Fruit fly (Drosophila melanogaster): ENCODE measurements around the gene CG32240.

Gene CG32240

dm6 chr3L:4409134-4409897 lies 27.9 kb upstream of the CG32240 start (continued):
- TF ChIP-seq CG16779 (GFP tag; IDR thresholded peaks at IDR 0.05) (0 out of 2 replicates have a peak, but pooled peaks have one; percentile 13), CG6254 (GFP tag; optimal IDR thresholded peaks at IDR 0.05) (peak; percentile 70), CG7372 (GFP tag; IDR thresholded peaks at IDR 0.05) (no peak), ken (GFP tag; IDR thresholded peaks at IDR 0.05) (no peak), nerfin-1 (tag; optimal IDR thresholded peaks at IDR 0.05) (no peak), kah (GFP tag; optimal IDR thresholded peaks at IDR 0.05) (no peak), ems (GFP tag; optimal IDR thresholded peaks at IDR 0.05) (no peak), CG10654 (GFP tag; optimal IDR thresholded peaks at IDR 0.05) (no peak), CTCF (GFP tag; optimal IDR thresholded peaks at IDR 0.05) (no peak), CG7987 (GFP tag; optimal IDR thresholded peaks at IDR 0.05) (no peak)

- TF ChIP-seq prd (optimal IDR thresholded peaks at IDR 0.05) (no peak), prd (GFP tag; IDR thresholded peaks at IDR 0.05) (0 out of 3 replicates have a peak, but pooled peaks have one; percentile 22), chinmo (GFP tag; IDR thresholded peaks at IDR 0.05; ENCODE audit: partially characterized antibody) (0 out of 4 replicates have a peak, but pooled peaks have one; percentile 65), crp (GFP tag; optimal IDR thresholded peaks at IDR 0.05) (peak in 1 of 2 experiments; percentile 0), CG34422 (GFP tag; IDR thresholded peaks at IDR 0.05) (no peak), CG15479 (GFP tag; optimal IDR thresholded peaks at IDR 0.05) (peak; percentile 70), Hr3 (GFP tag; optimal IDR thresholded peaks at IDR 0.05) (no peak), slou (GFP tag; optimal IDR thresholded peaks at IDR 0.05) (no peak), sens (GFP tag) (peak; percentile 77), zf30C (GFP tag; optimal IDR thresholded peaks at IDR 0.05) (peak; percentile 5), zen (tag; optimal IDR thresholded peaks at IDR 0.05) (peak; percentile 93), Opbp (GFP tag; IDR thresholded peaks at IDR 0.05; ENCODE audit: partially characterized antibody) (no peak), CG4360 (GFP tag; IDR thresholded peaks at IDR 0.05) (0 out of 2 replicates have a peak, but pooled peaks have one; percentile 16)
Measured at dm6 chr3L:4408313-4409133, 27.1 kb upstream of the CG32240 start.

- no peak for TF ChIP-seq CG7271 (tag; optimal IDR thresholded peaks at IDR 0.05)
- TF ChIP-seq CG9609 (GFP tag; optimal IDR thresholded peaks at IDR 0.05), result no peak
- no peak for TF ChIP-seq Gsc (GFP tag; IDR thresholded peaks at IDR 0.05)
- TF ChIP-seq CG13775 (GFP tag; optimal IDR thresholded peaks at IDR 0.05), result peak; percentile 2
- no peak for TF ChIP-seq CG10959 (GFP tag; IDR thresholded peaks at IDR 0.05)
- peak; percentile 63 for TF ChIP-seq sens (GFP tag)
- TF ChIP-seq Rfx (GFP tag; IDR thresholded peaks at IDR 0.05), result no peak
- no peak for TF ChIP-seq Chrac-16 (GFP tag; optimal IDR thresholded peaks at IDR 0.05)
- peak; percentile 47 for TF ChIP-seq gem (tag; optimal IDR thresholded peaks at IDR 0.05)
- TF ChIP-seq ci (GFP tag; IDR thresholded peaks at IDR 0.05), result 0 out of 3 replicates have a peak, but pooled peaks have one; percentile 21
- no peak for TF ChIP-seq jigr1 (GFP tag; IDR thresholded peaks at IDR 0.05)
- TF ChIP-seq CG7372 (GFP tag; IDR thresholded peaks at IDR 0.05), result no peak
- TF ChIP-seq lola (GFP tag; optimal IDR thresholded peaks at IDR 0.05), result no peak
- TF ChIP-seq Ssrp (tag; optimal IDR thresholded peaks at IDR 0.05), result peak; percentile 31
- TF ChIP-seq ranshi (GFP tag; IDR thresholded peaks at IDR 0.05), result no peak
- TF ChIP-seq gfzf (GFP tag; optimal IDR thresholded peaks at IDR 0.05), result no peak
- peak; percentile 12 for TF ChIP-seq Med (GFP tag)
- 0 out of 3 replicates have a peak, but pooled peaks have one; percentile 9 for TF ChIP-seq ase (GFP tag; IDR thresholded peaks at IDR 0.05)
- TF ChIP-seq Drgx (GFP tag; IDR thresholded peaks at IDR 0.05), result peak; percentile 52
- TF ChIP-seq CG4424 (GFP tag; optimal IDR thresholded peaks at IDR 0.05), result peak; percentile 6
- peak; percentile 12 for TF ChIP-seq CG12391 (tag; optimal IDR thresholded peaks at IDR 0.05)
- no peak for TF ChIP-seq CG16863 (GFP tag; optimal IDR thresholded peaks at IDR 0.05)
- peak; percentile 27 for TF ChIP-seq unpg (GFP tag; optimal IDR thresholded peaks at IDR 0.05)
- peak; percentile 70 for TF ChIP-seq Ets65A (GFP tag)
- no peak for TF ChIP-seq CG10366 (GFP tag; IDR thresholded peaks at IDR 0.05)
Measured at dm6 chr3L:4407743-4408142, 26.3 kb upstream of the CG32240 start.

Measured in whole organism, embryonic.